Worm (Caenorhabditis elegans) whole organism, L2 larva: ENCODE measurements around the gene T05A8.6.

Experiments
- lsy-2 ChIP-seq, 2 experiments: fragments of 150-350 bp in 1 of 2; sonication (generic microtip) in 1 of 2; optimal IDR thresholded peaks; 2 replicates each; lab custom pipeline; 2014 to 2017; ENCODE audit warnings: missing biosample characterization in 2 of 2, missing genetic modification characterization in 2 of 2
- peb-1 ChIP-seq: fragments of 150-350 bp; optimal IDR thresholded peaks from 2 replicates; lab custom pipeline; 2014; ENCODE audit warnings: missing biosample characterization, missing genetic modification characterization

DNA sequence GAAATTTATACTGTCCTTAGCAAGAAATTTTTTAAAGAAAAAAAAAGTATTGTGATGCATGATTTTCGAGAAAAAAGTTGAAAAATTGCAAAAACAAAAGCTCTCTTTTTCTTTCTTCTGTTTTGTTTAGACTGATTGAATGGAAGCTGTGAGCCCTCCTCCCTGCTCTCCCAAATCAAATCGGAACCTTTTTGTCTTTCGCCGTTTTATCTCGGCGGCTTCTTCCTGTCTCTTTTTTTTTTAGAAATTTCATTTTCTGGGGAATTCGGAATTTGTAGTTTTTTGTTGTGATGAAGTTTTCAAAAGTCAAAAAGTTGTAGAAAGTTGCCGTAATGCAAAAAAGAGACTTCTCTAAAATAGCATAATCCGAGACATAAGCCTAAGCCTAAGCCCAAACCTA is 8.9 kb downstream of the T05A8.6 start:
- no peak for TF ChIP-seq lsy-2 (tag; optimal IDR thresholded peaks at IDR 0.05; lab: Kevin White, UChicago)
- no peak for TF ChIP-seq peb-1
